Worm (Caenorhabditis elegans) whole organism, young adult: ENCODE results near the gene abcf-3.

Experiments used
- B0019.2 ChIP-seq: fragments of 200-800 bp; sonication (Bioruptor generic); conservative IDR thresholded peaks from 2 replicates; pipeline ENCODE4 v1.3.6; 2022; ENCODE audit warnings: missing genetic modification reagents, missing genetic modification characterization, missing compliant biosample characterization
- B0336.3 ChIP-seq: fragments of 200-800 bp; sonication (Bioruptor generic); IDR thresholded peaks from 2 replicates; pipeline ENCODE4 v1.3.6; 2022; ENCODE audit warnings: missing genetic modification characterization, missing compliant biosample characterization
- F10E7.11 ChIP-seq: sonication (generic microtip); optimal IDR thresholded peaks from 2 replicates; lab custom pipeline; 2017; ENCODE audit warnings: mild to moderate bottlenecking, missing genetic modification characterization, moderate library complexity, missing compliant biosample characterization
- F49E8.2 ChIP-seq: sonication (generic microtip); optimal IDR thresholded peaks from 3 replicates; lab custom pipeline; 2017; ENCODE audit warnings: missing genetic modification characterization, mild to moderate bottlenecking, missing compliant biosample characterization, antibody characterized with exemption, moderate library complexity; ENCODE audit not compliant: insufficient read depth
- F52B5.7 ChIP-seq: sonication (generic microtip); optimal IDR thresholded peaks from 2 replicates; lab custom pipeline; 2016; ENCODE audit warnings: mild to moderate bottlenecking, missing genetic modification characterization, missing compliant biosample characterization
- K11D2.4 ChIP-seq: fragments of 200-800 bp; sonication (Bioruptor generic); IDR thresholded peaks from 2 replicates; pipeline ENCODE4 v1.3.6; 2022; ENCODE audit warnings: missing genetic modification reagents, missing genetic modification characterization, missing compliant biosample characterization
- Y53G8AR.9 ChIP-seq: fragments of 200-800 bp; sonication (Bioruptor generic); conservative IDR thresholded peaks from 2 replicates; pipeline ENCODE4 v1.3.6; 2022; ENCODE audit warnings: missing genetic modification reagents, missing genetic modification characterization, missing compliant biosample characterization
- ama-1 ChIP-seq, 3 experiments: fragments of 150-350 bp in 1 of 3; sonication (generic microtip) in 2 of 3; optimal IDR thresholded peaks; 2 replicates each; lab custom pipeline; 2014 to 2018; ENCODE audit warnings: missing biosample characterization in 2 of 3, missing genetic modification characterization in 2 of 3, missing genetic modification reagents in 2 of 3
- aptf-3 ChIP-seq: fragments of 200-800 bp; sonication (Bioruptor generic); IDR thresholded peaks from 2 replicates; pipeline ENCODE4 v1.3.6; 2022; ENCODE audit warnings: missing genetic modification characterization, missing compliant biosample characterization
- bed-2 ChIP-seq: fragments of 200-800 bp; sonication (Bioruptor generic); IDR thresholded peaks from 2 replicates; pipeline ENCODE4 v1.3.6; 2022; ENCODE audit warnings: missing genetic modification reagents, missing genetic modification characterization, missing compliant biosample characterization
- cebp-1 ChIP-seq, 2 experiments: fragments of 200-800 bp in 1 of 2; sonication (Bioruptor generic) in 1 of 2; sonication (generic microtip) in 1 of 2; IDR thresholded peaks in 1 of 2; optimal IDR thresholded peaks in 1 of 2; 2 replicates each; pipeline versions ENCODE4 v1.3.6 to Lab custom; 2017 to 2022; ENCODE audit warnings: missing compliant biosample characterization in 2 of 2, missing genetic modification characterization in 2 of 2, mild to moderate bottlenecking in 1 of 2, missing genetic modification reagents in 1 of 2, moderate library complexity in 1 of 2
- ceh-27 ChIP-seq: fragments of 200-800 bp; sonication (Bioruptor generic); optimal IDR thresholded peaks from 2 replicates; lab custom pipeline; 2018; ENCODE audit warnings: mild to moderate bottlenecking, missing genetic modification characterization, moderate library complexity, missing compliant biosample characterization
- ceh-58 ChIP-seq: fragments of 200-800 bp; sonication (Bioruptor generic); IDR thresholded peaks from 2 replicates; pipeline ENCODE4 v1.3.6; 2022; ENCODE audit warnings: missing genetic modification characterization, missing compliant biosample characterization
- die-1 ChIP-seq: sonication (generic microtip); optimal IDR thresholded peaks from 2 replicates; lab custom pipeline; 2016; ENCODE audit warnings: missing genotype, mild to moderate bottlenecking, missing genetic modification characterization, missing compliant biosample characterization
- dox-1 ChIP-seq: fragments of 200-800 bp; sonication (Bioruptor generic); IDR thresholded peaks from 2 replicates; pipeline ENCODE4 v1.3.6; 2022; ENCODE audit warnings: missing genetic modification reagents, missing genetic modification characterization, missing compliant biosample characterization
- dpff-1 ChIP-seq: sonication (generic microtip); optimal IDR thresholded peaks from 2 replicates; lab custom pipeline; 2017; ENCODE audit warnings: mild to moderate bottlenecking, missing genetic modification characterization, missing compliant biosample characterization
- dpl-1 ChIP-seq: fragments of 150-350 bp; optimal IDR thresholded peaks from 2 replicates; lab custom pipeline; 2014; ENCODE audit warnings: missing biosample characterization, missing genetic modification reagents, missing genetic modification characterization
- egl-44 ChIP-seq: fragments of 200-800 bp; sonication (Bioruptor generic); IDR thresholded peaks from 2 replicates; pipeline ENCODE4 v1.3.6; 2022; ENCODE audit warnings: missing genetic modification reagents, missing genetic modification characterization, missing compliant biosample characterization
- fkh-3 ChIP-seq: sonication (generic microtip); optimal IDR thresholded peaks from 2 replicates; lab custom pipeline; 2016; ENCODE audit warnings: mild to moderate bottlenecking, missing genetic modification characterization, missing compliant biosample characterization
- hmg-1.2 ChIP-seq: fragments of 200-800 bp; sonication (Bioruptor generic); IDR thresholded peaks from 2 replicates; pipeline ENCODE4 v1.3.6; 2022; ENCODE audit warnings: missing genetic modification reagents, missing genetic modification characterization, missing compliant biosample characterization
- hsf-1 ChIP-seq: fragments of 200-800 bp; sonication (Bioruptor generic); IDR thresholded peaks from 2 replicates; pipeline ENCODE4 v1.3.6; 2022; ENCODE audit warnings: missing genetic modification reagents, missing genetic modification characterization, missing compliant biosample characterization
- lin-35 ChIP-seq, 3 experiments: fragments of 150-350 bp in 2 of 3; sonication (generic microtip) in 1 of 3; optimal IDR thresholded peaks; 2 replicates each; lab custom pipeline; 2014 to 2018; ENCODE audit warnings: missing biosample characterization in 3 of 3, missing genetic modification characterization in 3 of 3, missing genetic modification reagents in 3 of 3
- lin-40 ChIP-seq: sonication (generic microtip); optimal IDR thresholded peaks from 2 replicates; lab custom pipeline; 2016; ENCODE audit warnings: missing genetic modification characterization, mild to moderate bottlenecking, missing compliant biosample characterization, missing genotype, missing genetic modification reagents
- lir-1 ChIP-seq: fragments of 200-800 bp; sonication (Bioruptor generic); conservative IDR thresholded peaks from 2 replicates; pipeline ENCODE4 v1.3.6; 2022; ENCODE audit warnings: missing genetic modification reagents, missing genetic modification characterization, missing compliant biosample characterization
- lsl-1 ChIP-seq: fragments of 200-800 bp; sonication (Bioruptor generic); optimal IDR thresholded peaks from 2 replicates; lab custom pipeline; 2018; ENCODE audit warnings: mild to moderate bottlenecking, missing genetic modification characterization, moderate library complexity, missing compliant biosample characterization
- madf-6 ChIP-seq: fragments of 200-800 bp; sonication (Bioruptor generic); IDR thresholded peaks from 2 replicates; pipeline ENCODE4 v1.3.6; 2022; ENCODE audit warnings: missing genetic modification reagents, missing genetic modification characterization, missing compliant biosample characterization
- nfya-1 ChIP-seq: sonication (generic microtip); optimal IDR thresholded peaks from 2 replicates; lab custom pipeline; 2017; ENCODE audit warnings: antibody characterized with exemption, missing compliant biosample characterization, missing genetic modification characterization, borderline replicate concordance; ENCODE audit not compliant: insufficient read depth
- nhr-27 ChIP-seq: fragments of 200-800 bp; sonication (Bioruptor generic); optimal IDR thresholded peaks from 2 replicates; lab custom pipeline; 2018; ENCODE audit warnings: mild to moderate bottlenecking, missing genetic modification characterization, moderate library complexity, missing compliant biosample characterization
- nhr-80 ChIP-seq: sonication (generic microtip); optimal IDR thresholded peaks from 2 replicates; lab custom pipeline; 2016; ENCODE audit warnings: missing genetic modification characterization, missing compliant biosample characterization
- pbrm-1 ChIP-seq: fragments of 200-800 bp; sonication (Bioruptor generic); IDR thresholded peaks from 2 replicates; pipeline ENCODE4 v1.3.6; 2022; ENCODE audit warnings: missing genetic modification reagents, missing genetic modification characterization, missing compliant biosample characterization
- repo-1 ChIP-seq: sonication (generic microtip); optimal IDR thresholded peaks from 2 replicates; lab custom pipeline; 2017; ENCODE audit warnings: mild to moderate bottlenecking, missing genetic modification characterization, missing compliant biosample characterization
- rpc-1 ChIP-seq, 2 experiments: fragments of 150-350 bp in 1 of 2; sonication (generic microtip) in 1 of 2; optimal IDR thresholded peaks; 2 replicates each; lab custom pipeline; 2014 to 2018; ENCODE audit warnings: missing biosample characterization in 1 of 2, missing genetic modification characterization in 1 of 2, missing genetic modification reagents in 1 of 2, missing genotype in 1 of 2
- sdz-38 ChIP-seq: sonication (generic microtip); optimal IDR thresholded peaks from 2 replicates; lab custom pipeline; 2016; ENCODE audit warnings: missing genotype, missing genetic modification characterization, missing compliant biosample characterization
- snpc-1.3 ChIP-seq: sonication (generic microtip); optimal IDR thresholded peaks from 2 replicates; lab custom pipeline; 2017; ENCODE audit warnings: missing genetic modification characterization, mild to moderate bottlenecking, missing compliant biosample characterization, antibody characterized with exemption, moderate library complexity, missing genotype, missing genetic modification reagents; ENCODE audit not compliant: insufficient read depth
- tbp1 ChIP-seq: fragments of 200-800 bp; sonication (Bioruptor generic); optimal IDR thresholded peaks from 2 replicates; lab custom pipeline; 2018; ENCODE audit warnings: mild to moderate bottlenecking, missing genetic modification characterization, missing compliant biosample characterization
- tlf-1 ChIP-seq: fragments of 200-800 bp; sonication (Bioruptor generic); optimal IDR thresholded peaks from 2 replicates; lab custom pipeline; 2018; ENCODE audit warnings: mild to moderate bottlenecking, missing genetic modification characterization, missing compliant biosample characterization
- unc-130 ChIP-seq: sonication (generic microtip); optimal IDR thresholded peaks from 2 replicates; lab custom pipeline; 2016; ENCODE audit warnings: missing genetic modification reagents, missing genetic modification characterization, missing compliant biosample characterization
- unc-62 ChIP-seq: fragments of 150-350 bp; optimal IDR thresholded peaks from 2 replicates; lab custom pipeline; 2014; ENCODE audit warnings: missing biosample characterization, missing genetic modification reagents, missing genetic modification characterization
- zim-3 ChIP-seq: sonication (generic microtip); optimal IDR thresholded peaks from 2 replicates; lab custom pipeline; 2017; ENCODE audit warnings: mild to moderate bottlenecking, missing genetic modification characterization, moderate library complexity, missing compliant biosample characterization
- ztf-18 ChIP-seq: sonication (generic microtip); optimal IDR thresholded peaks from 2 replicates; lab custom pipeline; 2016; ENCODE audit warnings: missing genotype, mild to moderate bottlenecking, missing genetic modification characterization, missing compliant biosample characterization
- ztf-22 ChIP-seq: fragments of 200-800 bp; sonication (Bioruptor generic); optimal IDR thresholded peaks from 2 replicates; lab custom pipeline; 2018; ENCODE audit warnings: mild to moderate bottlenecking, missing genetic modification characterization, moderate library complexity, missing compliant biosample characterization

abcf-3 gene

ce11 chrIII:6194480-6194879, 21.3 kb downstream of the abcf-3 start, which contains the start of gene ugt-66:
TSS of gene ugt-66 (minus strand) at chrIII:6194580.
- no peak for TF ChIP-seq lin-40 (tag; lab: Kevin White, UChicago)
- TF ChIP-seq die-1 (tag; lab: Kevin White, UChicago), result no peak
- no peak for TF ChIP-seq nfya-1 (tag; lab: Kevin White, UChicago)
- no peak for TF ChIP-seq unc-62 (GFP tag; lab: Kevin White, UChicago)
- no peak for TF ChIP-seq nhr-80 (tag; lab: Kevin White, UChicago)
- TF ChIP-seq F52B5.7, result no peak
- TF ChIP-seq hsf-1 (GFP tag; lab: Robert Waterston, UW), result no peak
- no peak for TF ChIP-seq bed-2 (GFP tag; lab: Robert Waterston, UW)
- no peak for TF ChIP-seq unc-130 (GFP tag; lab: Kevin White, UChicago)
- no peak for TF ChIP-seq ztf-22 (GFP tag; lab: Kevin White, UChicago)

- TF ChIP-seq rpc-1 (optimal IDR thresholded peaks at IDR 0.05; lab: Kevin White, UChicago) (no peak), rpc-1 (tag; optimal IDR thresholded peaks at IDR 0.05; lab: Kevin White, UChicago) (no peak), madf-6 (GFP tag; lab: Robert Waterston, UW) (peak; percentile 56), F49E8.2 (peak; percentile 76), repo-1 (peak; percentile 50), F10E7.11 (tag; lab: Kevin White, UChicago) (peak; percentile 33), lsl-1 (peak; percentile 40), snpc-1.3 (tag; lab: Kevin White, UChicago) (peak; percentile 18), fkh-3 (tag; lab: Kevin White, UChicago) (peak; percentile 11), nhr-27 (tag; lab: Kevin White, UChicago) (no peak), ceh-58 (0 out of 2 replicates have a peak, but pooled peaks have one; percentile 34), pbrm-1 (GFP tag; lab: Robert Waterston, UW) (0 out of 2 replicates have a peak, but pooled peaks have one; percentile 34), dpff-1 (peak; percentile 27), zim-3 (tag; lab: Kevin White, UChicago) (no peak)
- TF ChIP-seq, all 124 proteins: peak for 10
Measured at ce11 chrIII:6195718-6196117, 22.5 kb downstream of the abcf-3 start.

- peak; percentile 87 for TF ChIP-seq tlf-1 (GFP tag; lab: Kevin White, UChicago)
- no peak for TF ChIP-seq sdz-38 (tag; lab: Kevin White, UChicago)
- TF ChIP-seq B0019.2 (GFP tag; lab: Robert Waterston, UW), result 0 out of 2 replicates have a peak, but pooled peaks have one; percentile 29
- TF ChIP-seq B0336.3, result peak; percentile 83; the same call in 1 of the 2 replicates
- TF ChIP-seq hsf-1 (GFP tag; lab: Robert Waterston, UW), result peak; percentile 98
- TF ChIP-seq lin-35 (GFP tag; optimal IDR thresholded peaks at IDR 0.05; lab: Kevin White, UChicago), result peak in 1 of 3 experiments; percentile 80
- peak; percentile 64 for TF ChIP-seq unc-130 (GFP tag; lab: Kevin White, UChicago)
- no peak for TF ChIP-seq ceh-27 (GFP tag; lab: Kevin White, UChicago)
- peak; percentile 64 for TF ChIP-seq lin-40 (tag; lab: Kevin White, UChicago)
- TF ChIP-seq tbp1, result peak; percentile 42
- peak; percentile 94 for TF ChIP-seq lsl-1
- TF ChIP-seq lir-1, result no peak; the same call in 1 of the 2 replicates
- TF ChIP-seq egl-44, result no peak
- TF ChIP-seq aptf-3 (GFP tag; lab: Robert Waterston, UW), result no peak
- TF ChIP-seq K11D2.4 (GFP tag; lab: Robert Waterston, UW), result no peak
- TF ChIP-seq hmg-1.2 (GFP tag; lab: Robert Waterston, UW), result peak; percentile 42; the same call in 1 of the 2 replicates
- TF ChIP-seq dox-1, result peak; percentile 89
- peak; percentile 69; the same call in 1 of the 2 replicates for TF ChIP-seq Y53G8AR.9 (GFP tag; lab: Robert Waterston, UW)
- peak; percentile 62 for TF ChIP-seq dpl-1 (GFP tag; lab: Kevin White, UChicago)
- TF ChIP-seq ztf-18, result peak; percentile 97
- no peak for TF ChIP-seq ama-1 (optimal IDR thresholded peaks at IDR 0.05; lab: Kevin White, UChicago)
- TF ChIP-seq ama-1 (GFP tag; optimal IDR thresholded peaks at IDR 0.05; lab: Kevin White, UChicago), result no peak
- no peak for TF ChIP-seq cebp-1 (GFP tag; IDR thresholded peaks at IDR 0.05; lab: Robert Waterston, UW)
- peak; percentile 67 for TF ChIP-seq cebp-1 (tag; optimal IDR thresholded peaks at IDR 0.05; lab: Kevin White, UChicago)
Measured at ce11 chrIII:6198378-6199234, 25.4 kb downstream of the abcf-3 start, which contains the start of the genes C23G10.7 and rpn-2. TSS of gene C23G10.7 (minus strand) at chrIII:6198414. TSS of gene rpn-2 (plus strand) at chrIII:6199184.
